Worm (Caenorhabditis elegans): ENCODE results near the gene F10E7.1.

DNA sequence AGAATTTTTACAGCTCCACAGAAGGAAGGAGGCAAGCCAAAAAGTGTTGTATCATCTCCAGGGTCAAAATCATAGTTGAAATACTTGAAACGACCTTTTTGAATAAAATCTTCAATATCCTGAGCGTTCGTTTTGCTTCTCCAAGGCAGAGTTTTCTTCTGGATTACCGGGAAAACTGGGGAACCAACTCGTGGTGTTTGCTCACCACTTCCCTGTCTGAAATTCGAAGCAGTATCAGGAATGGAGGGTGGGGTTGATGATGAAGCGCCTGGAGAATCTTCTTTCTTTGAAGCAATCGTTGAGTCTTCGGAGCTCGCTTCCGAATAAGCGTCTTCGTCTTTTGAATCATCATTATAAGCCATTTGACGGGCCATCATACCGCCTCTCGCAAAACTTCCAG, 23.4 kb upstream of the F10E7.1 start:
- no peak for TF ChIP-seq unc-62 (GFP tag; optimal IDR thresholded peaks at IDR 0.05)
- TF ChIP-seq lin-11 (tag; optimal IDR thresholded peaks at IDR 0.05), result no peak

Data from whole organism, L2 larva.